Fruit fly (Drosophila melanogaster): ENCODE measurements around the gene Atg1.

Gene Atg1

DNA sequence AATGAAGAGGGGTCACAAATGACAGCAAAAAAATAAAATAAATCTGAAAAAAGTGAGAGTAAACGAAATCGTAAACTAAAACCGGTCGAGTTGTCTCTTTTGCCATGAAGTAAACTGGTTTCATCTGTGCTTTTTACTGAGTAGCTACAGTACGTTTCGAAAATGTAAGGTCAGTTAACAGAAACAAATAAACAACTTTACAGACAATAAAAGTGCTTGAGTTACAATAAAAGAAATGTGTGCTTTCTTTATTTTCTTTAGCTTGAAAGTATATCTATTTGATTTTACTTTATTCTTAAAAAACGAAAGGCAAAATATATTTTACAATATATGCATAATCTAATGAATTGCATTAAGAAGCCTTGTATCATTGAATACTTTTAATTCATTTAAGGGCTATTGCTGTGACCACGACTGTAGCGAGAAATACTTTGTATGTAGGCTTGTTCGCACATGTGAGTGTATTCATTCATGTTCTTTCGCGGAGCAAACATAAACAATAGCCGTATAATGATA, 11.9 kb downstream of the Atg1 start (continued):
- TF ChIP-seq CG8290 (GFP tag; optimal IDR thresholded peaks at IDR 0.05) (peak; percentile 50), CG8290 (tag; optimal IDR thresholded peaks at IDR 0.05) (peak in 1 of 2 experiments; percentile 4), CG31224 (GFP tag; IDR thresholded peaks at IDR 0.05) (0 out of 2 replicates have a peak, but pooled peaks have one; percentile 10), CG16813 (GFP tag; IDR thresholded peaks at IDR 0.05; ENCODE audit: partially characterized antibody) (no peak), ftz-f1 (GFP tag; optimal IDR thresholded peaks at IDR 0.05) (no peak), Chrac-16 (GFP tag; optimal IDR thresholded peaks at IDR 0.05) (peak; percentile 47), corto (GFP tag; optimal IDR thresholded peaks at IDR 0.05) (peak; percentile 55), Dip2 (GFP tag; IDR thresholded peaks at IDR 0.05) (no peak), bsh (GFP tag; optimal IDR thresholded peaks at IDR 0.05) (peak; percentile 58 to 69), Usf (GFP tag; optimal IDR thresholded peaks at IDR 0.05) (peak; percentile 12), CG18476 (GFP tag; optimal IDR thresholded peaks at IDR 0.05) (peak; percentile 10), Blimp-1 (GFP tag; optimal IDR thresholded peaks at IDR 0.05) (peak; percentile 96), lbe (GFP tag; optimal IDR thresholded peaks at IDR 0.05) (peak; percentile 64), phol (tag; optimal IDR thresholded peaks at IDR 0.05) (peak; percentile 72), CG15601 (tag; optimal IDR thresholded peaks at IDR 0.05) (peak; percentile 41), MESR4 (GFP tag; optimal IDR thresholded peaks at IDR 0.05) (no peak), Atf6 (GFP tag; IDR thresholded peaks at IDR 0.05) (peak; percentile 63), Ssrp (tag; optimal IDR thresholded peaks at IDR 0.05) (peak; percentile 40), CG4328 (GFP tag; optimal IDR thresholded peaks at IDR 0.05) (no peak), CG9932 (GFP tag; IDR thresholded peaks at IDR 0.05) (peak; percentile 71), CG6689 (GFP tag; IDR thresholded peaks at IDR 0.05) (peak; percentile 60), Xrp1 (GFP tag; IDR thresholded peaks at IDR 0.05) (peak; percentile 64; the same call in 1 of the 2 replicates), unpg (GFP tag; optimal IDR thresholded peaks at IDR 0.05) (peak; percentile 77), CG11456 (GFP tag; IDR thresholded peaks at IDR 0.05) (0 out of 3 replicates have a peak, but pooled peaks have one; percentile 44), CG13624 (GFP tag; optimal IDR thresholded peaks at IDR 0.05) (peak; percentile 60), croc (GFP tag; conservative IDR thresholded peaks at IDR 0.05) (no peak), CG3847 (GFP tag; IDR thresholded peaks at IDR 0.05) (peak; percentile 47), CG13894 (tag; optimal IDR thresholded peaks at IDR 0.05) (peak; percentile 56), gem (tag; optimal IDR thresholded peaks at IDR 0.05) (peak; percentile 86), Ets65A (GFP tag) (no peak), CG15011 (GFP tag; optimal IDR thresholded peaks at IDR 0.05) (peak; percentile 15), Hmx (GFP tag; optimal IDR thresholded peaks at IDR 0.05) (peak; percentile 70), nom (GFP tag; optimal IDR thresholded peaks at IDR 0.05) (peak; percentile 86), CG4707 (GFP tag; optimal IDR thresholded peaks at IDR 0.05) (no peak), CG10431 (GFP tag; optimal IDR thresholded peaks at IDR 0.05) (no peak), Xbp1 (GFP tag; optimal IDR thresholded peaks at IDR 0.05) (peak; percentile 17), CG17328 (GFP tag; IDR thresholded peaks at IDR 0.05) (peak; percentile 24; the same call in 1 of the 2 replicates), nmo (GFP tag; optimal IDR thresholded peaks at IDR 0.05) (peak; percentile 7), HmgZ (tag; optimal IDR thresholded peaks at IDR 0.05) (peak; percentile 61), CG31365 (tag; optimal IDR thresholded peaks at IDR 0.05) (no peak), CG18262 (tag; optimal IDR thresholded peaks at IDR 0.05) (peak; percentile 77), klu (GFP tag; IDR thresholded peaks at IDR 0.05) (no peak), CG12155 (GFP tag; optimal IDR thresholded peaks at IDR 0.05) (peak; percentile 42), Hr51 (GFP tag; optimal IDR thresholded peaks at IDR 0.05) (peak in 1 of 2 experiments; percentile 79), cwo (GFP tag; optimal IDR thresholded peaks at IDR 0.05) (peak; percentile 66), HmgD (GFP tag; optimal IDR thresholded peaks at IDR 0.05) (no peak), CG1602 (GFP tag; optimal IDR thresholded peaks at IDR 0.05) (peak; percentile 19), Dip3 (GFP tag; optimal IDR thresholded peaks at IDR 0.05) (peak; percentile 36), CG12236 (GFP tag; optimal IDR thresholded peaks at IDR 0.05) (no peak), CG2678 (tag; optimal IDR thresholded peaks at IDR 0.05) (peak; percentile 90)

Data from whole organism, embryonic.